Worm (Caenorhabditis elegans) whole organism, young adult: ENCODE data around the gene rfip-1.

Experiments used
- B0336.3 ChIP-seq: fragments of 200-800 bp; sonication (Bioruptor generic); IDR thresholded peaks from 2 replicates; pipeline ENCODE4 v1.3.6; 2022; ENCODE audit warnings: missing genetic modification characterization, missing compliant biosample characterization
- F22D6.2 ChIP-seq: sonication (generic microtip); optimal IDR thresholded peaks from 2 replicates; lab custom pipeline; 2016; ENCODE audit warnings: mild to moderate bottlenecking, missing genetic modification characterization, missing compliant biosample characterization
- F39B2.1 ChIP-seq: fragments of 200-800 bp; sonication (Bioruptor generic); IDR thresholded peaks from 2 replicates; pipeline ENCODE4 v1.3.6; 2022; ENCODE audit warnings: missing genetic modification reagents, missing genetic modification characterization, missing compliant biosample characterization
- F49E8.2 ChIP-seq: sonication (generic microtip); optimal IDR thresholded peaks from 3 replicates; lab custom pipeline; 2017; ENCODE audit warnings: missing genetic modification characterization, mild to moderate bottlenecking, missing compliant biosample characterization, antibody characterized with exemption, moderate library complexity; ENCODE audit not compliant: insufficient read depth
- F52B5.7 ChIP-seq: sonication (generic microtip); optimal IDR thresholded peaks from 2 replicates; lab custom pipeline; 2016; ENCODE audit warnings: mild to moderate bottlenecking, missing genetic modification characterization, missing compliant biosample characterization
- K12H6.12 ChIP-seq: fragments of 200-800 bp; sonication (Bioruptor generic); optimal IDR thresholded peaks from 2 replicates; lab custom pipeline; 2018; ENCODE audit warnings: mild to moderate bottlenecking, missing genetic modification characterization, missing compliant biosample characterization
- ZK185.1 ChIP-seq: sonication (generic microtip); optimal IDR thresholded peaks from 2 replicates; lab custom pipeline; 2016; ENCODE audit warnings: mild to moderate bottlenecking, missing genetic modification characterization, missing compliant biosample characterization; ENCODE audit not compliant: poor library complexity, severe bottlenecking
- attf-5 ChIP-seq: fragments of 200-800 bp; sonication (Bioruptor generic); optimal IDR thresholded peaks from 2 replicates; lab custom pipeline; 2018; ENCODE audit warnings: mild to moderate bottlenecking, missing genetic modification characterization, missing compliant biosample characterization
- attf-6 ChIP-seq: fragments of 200-800 bp; sonication (Bioruptor generic); IDR thresholded peaks from 2 replicates; pipeline ENCODE4 v1.3.6; 2022; ENCODE audit warnings: missing genetic modification reagents, missing genetic modification characterization, missing compliant biosample characterization
- bed-2 ChIP-seq: fragments of 200-800 bp; sonication (Bioruptor generic); IDR thresholded peaks from 2 replicates; pipeline ENCODE4 v1.3.6; 2022; ENCODE audit warnings: missing genetic modification reagents, missing genetic modification characterization, missing compliant biosample characterization
- ccch-3 ChIP-seq: fragments of 200-800 bp; sonication (Bioruptor generic); optimal IDR thresholded peaks from 2 replicates; lab custom pipeline; 2018; ENCODE audit warnings: mild to moderate bottlenecking, missing genetic modification characterization, missing compliant biosample characterization
- cebp-1 ChIP-seq, 2 experiments: fragments of 200-800 bp in 1 of 2; sonication (Bioruptor generic) in 1 of 2; sonication (generic microtip) in 1 of 2; IDR thresholded peaks in 1 of 2; optimal IDR thresholded peaks in 1 of 2; 2 replicates each; pipeline versions ENCODE4 v1.3.6 to Lab custom; 2017 to 2022; ENCODE audit warnings: missing compliant biosample characterization in 2 of 2, missing genetic modification characterization in 2 of 2, mild to moderate bottlenecking in 1 of 2, missing genetic modification reagents in 1 of 2, moderate library complexity in 1 of 2
- ceh-27 ChIP-seq: fragments of 200-800 bp; sonication (Bioruptor generic); optimal IDR thresholded peaks from 2 replicates; lab custom pipeline; 2018; ENCODE audit warnings: mild to moderate bottlenecking, missing genetic modification characterization, moderate library complexity, missing compliant biosample characterization
- ceh-91 ChIP-seq: fragments of 200-800 bp; sonication (Bioruptor generic); IDR thresholded peaks from 2 replicates; pipeline ENCODE4 v1.3.6; 2022; ENCODE audit warnings: missing genetic modification reagents, missing genetic modification characterization, missing compliant biosample characterization
- dpff-1 ChIP-seq: sonication (generic microtip); optimal IDR thresholded peaks from 2 replicates; lab custom pipeline; 2017; ENCODE audit warnings: mild to moderate bottlenecking, missing genetic modification characterization, missing compliant biosample characterization
- dpl-1 ChIP-seq: fragments of 150-350 bp; optimal IDR thresholded peaks from 2 replicates; lab custom pipeline; 2014; ENCODE audit warnings: missing biosample characterization, missing genetic modification reagents, missing genetic modification characterization
- hlh-12 ChIP-seq: sonication (generic microtip); optimal IDR thresholded peaks from 2 replicates; lab custom pipeline; 2016; ENCODE audit warnings: missing genetic modification characterization, missing compliant biosample characterization
- hrde-1 ChIP-seq: sonication (generic microtip); optimal IDR thresholded peaks from 2 replicates; lab custom pipeline; 2016; ENCODE audit warnings: missing genetic modification characterization, mild to moderate bottlenecking, missing compliant biosample characterization, moderate library complexity, missing genotype, missing genetic modification reagents, borderline replicate concordance
- let-526 ChIP-seq: fragments of 200-800 bp; sonication (Bioruptor generic); IDR thresholded peaks from 2 replicates; pipeline ENCODE4 v1.3.6; 2022; ENCODE audit warnings: missing genetic modification reagents, missing genetic modification characterization, missing compliant biosample characterization
- lin-26 ChIP-seq: fragments of 200-800 bp; sonication (Bioruptor generic); IDR thresholded peaks from 2 replicates; pipeline ENCODE4 v1.3.6; 2022; ENCODE audit warnings: missing genetic modification reagents, missing genetic modification characterization, missing compliant biosample characterization
- lin-35 ChIP-seq, 3 experiments: fragments of 150-350 bp in 2 of 3; sonication (generic microtip) in 1 of 3; optimal IDR thresholded peaks; 2 replicates each; lab custom pipeline; 2014 to 2018; ENCODE audit warnings: missing biosample characterization in 3 of 3, missing genetic modification characterization in 3 of 3, missing genetic modification reagents in 3 of 3
- lin-54 ChIP-seq: fragments of 200-800 bp; sonication (Bioruptor generic); optimal IDR thresholded peaks from 2 replicates; lab custom pipeline; 2018; ENCODE audit warnings: mild to moderate bottlenecking, missing genetic modification characterization, missing compliant biosample characterization
- lsy-27 ChIP-seq: sonication (generic microtip); optimal IDR thresholded peaks from 2 replicates; lab custom pipeline; 2017; ENCODE audit warnings: missing genetic modification characterization, mild to moderate bottlenecking, missing compliant biosample characterization, antibody characterized with exemption, missing genotype, borderline replicate concordance; ENCODE audit not compliant: insufficient read depth
- madf-6 ChIP-seq: fragments of 200-800 bp; sonication (Bioruptor generic); IDR thresholded peaks from 2 replicates; pipeline ENCODE4 v1.3.6; 2022; ENCODE audit warnings: missing genetic modification reagents, missing genetic modification characterization, missing compliant biosample characterization
- madf-8 ChIP-seq: fragments of 200-800 bp; sonication (Bioruptor generic); conservative IDR thresholded peaks from 2 replicates; pipeline ENCODE4 v1.3.6; 2022; ENCODE audit warnings: missing genetic modification reagents, missing genetic modification characterization, missing compliant biosample characterization
- mcd-1 ChIP-seq: fragments of 200-800 bp; sonication (Bioruptor generic); IDR thresholded peaks from 2 replicates; pipeline ENCODE4 v1.3.6; 2022; ENCODE audit warnings: missing genetic modification reagents, missing genetic modification characterization, missing compliant biosample characterization
- nhr-179 ChIP-seq: sonication (generic microtip); optimal IDR thresholded peaks from 2 replicates; lab custom pipeline; 2016; ENCODE audit warnings: mild to moderate bottlenecking, missing genetic modification characterization, missing compliant biosample characterization
- pha-4 ChIP-seq: fragments of 150-350 bp; sonication (generic microtip); optimal IDR thresholded peaks from 2 replicates; lab custom pipeline; 2014; ENCODE audit warnings: missing biosample characterization, missing genetic modification reagents, missing genetic modification characterization
- rec-8 ChIP-seq, 2 experiments: sonication (generic microtip); optimal IDR thresholded peaks; 2 replicates each; lab custom pipeline; 2016; ENCODE audit warnings: mild to moderate bottlenecking in 2 of 2, missing genetic modification characterization in 2 of 2, missing genetic modification reagents in 2 of 2, missing genotype in 2 of 2, missing biosample characterization in 1 of 2, missing compliant biosample characterization in 1 of 2, moderate library complexity in 1 of 2
- rpc-1 ChIP-seq, 2 experiments: fragments of 150-350 bp in 1 of 2; sonication (generic microtip) in 1 of 2; optimal IDR thresholded peaks; 2 replicates each; lab custom pipeline; 2014 to 2018; ENCODE audit warnings: missing biosample characterization in 1 of 2, missing genetic modification characterization in 1 of 2, missing genetic modification reagents in 1 of 2, missing genotype in 1 of 2
- snpc-1.1 ChIP-seq: sonication (generic microtip); optimal IDR thresholded peaks from 2 replicates; lab custom pipeline; 2017; ENCODE audit warnings: missing genetic modification characterization, mild to moderate bottlenecking, missing compliant biosample characterization, antibody characterized with exemption, moderate library complexity, missing genotype, missing genetic modification reagents; ENCODE audit not compliant: insufficient read depth
- snpc-1.3 ChIP-seq: sonication (generic microtip); optimal IDR thresholded peaks from 2 replicates; lab custom pipeline; 2017; ENCODE audit warnings: missing genetic modification characterization, mild to moderate bottlenecking, missing compliant biosample characterization, antibody characterized with exemption, moderate library complexity, missing genotype, missing genetic modification reagents; ENCODE audit not compliant: insufficient read depth
- snpc-3.4 ChIP-seq: sonication (generic microtip); optimal IDR thresholded peaks from 2 replicates; lab custom pipeline; 2017; ENCODE audit warnings: missing genetic modification characterization, mild to moderate bottlenecking, missing compliant biosample characterization, antibody characterized with exemption, moderate library complexity, missing genotype, missing genetic modification reagents
- snpc-4 ChIP-seq, 5 experiments: fragments of 150-350 bp in 1 of 5; sonication (generic microtip) in 4 of 5; optimal IDR thresholded peaks; 2 replicates each; lab custom pipeline; 2014 to 2018; ENCODE audit warnings: missing genetic modification characterization in 5 of 5, missing biosample characterization in 3 of 5, antibody characterized with exemption in 2 of 5, mild to moderate bottlenecking in 2 of 5, missing compliant biosample characterization in 2 of 5, missing genotype in 2 of 5, moderate library complexity in 2 of 5, missing genetic modification reagents in 1 of 5
- unc-130 ChIP-seq: sonication (generic microtip); optimal IDR thresholded peaks from 2 replicates; lab custom pipeline; 2016; ENCODE audit warnings: missing genetic modification reagents, missing genetic modification characterization, missing compliant biosample characterization
- xnd-1 ChIP-seq: sonication (generic microtip); optimal IDR thresholded peaks from 2 replicates; lab custom pipeline; 2016; ENCODE audit warnings: missing genotype, missing genetic modification reagents, missing genetic modification characterization, missing compliant biosample characterization
- ztf-26 ChIP-seq: sonication (generic microtip); optimal IDR thresholded peaks from 2 replicates; lab custom pipeline; 2017; ENCODE audit warnings: missing genetic modification characterization, missing compliant biosample characterization
- ztf-3 ChIP-seq: fragments of 200-800 bp; sonication (Bioruptor generic); optimal IDR thresholded peaks from 2 replicates; lab custom pipeline; 2018; ENCODE audit warnings: mild to moderate bottlenecking, missing genetic modification characterization, missing compliant biosample characterization

The rfip-1 gene

DNA sequence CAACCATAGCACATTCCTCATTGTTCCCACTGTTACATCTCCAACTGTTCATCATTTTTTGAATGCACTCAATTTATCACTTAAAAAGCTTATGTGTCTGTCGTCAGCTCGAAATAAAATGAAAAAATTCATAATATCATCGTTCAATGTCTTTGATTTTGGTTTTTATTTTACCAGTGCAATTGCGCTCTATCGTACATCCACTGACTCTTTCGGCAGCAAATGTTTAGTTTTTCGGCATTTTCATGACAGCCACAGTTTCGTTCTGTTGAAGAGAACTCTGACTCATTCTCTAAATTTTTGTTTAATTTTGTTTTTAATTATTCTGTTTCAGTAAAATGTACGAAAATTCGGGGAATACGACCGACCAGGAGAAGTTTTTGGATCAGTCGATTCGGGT, 23.1 kb downstream of the rfip-1 start, which contains the start of gene vps-35 (continued):
- TF ChIP-seq F52B5.7 (tag; lab: Kevin White, UChicago) (no peak), let-526 (GFP tag; lab: Robert Waterston, UW) (no peak), pha-4 (tag; lab: Kevin White, UChicago) (no peak), hlh-12 (no peak), cebp-1 (GFP tag; IDR thresholded peaks at IDR 0.05; lab: Robert Waterston, UW) (no peak), cebp-1 (tag; optimal IDR thresholded peaks at IDR 0.05; lab: Kevin White, UChicago) (peak; percentile 34), xnd-1 (tag; lab: Kevin White, UChicago) (no peak), lin-35 (GFP tag; optimal IDR thresholded peaks at IDR 0.05; lab: Kevin White, UChicago) (no peak), mcd-1 (GFP tag; lab: Robert Waterston, UW) (peak; percentile 82), ceh-91 (GFP tag; lab: Robert Waterston, UW) (no peak), madf-6 (GFP tag; lab: Robert Waterston, UW) (0 out of 2 replicates have a peak, but pooled peaks have one; percentile 8), B0336.3 (no peak), F49E8.2 (tag; lab: Kevin White, UChicago) (no peak), ccch-3 (GFP tag; lab: Kevin White, UChicago) (no peak), rpc-1 (optimal IDR thresholded peaks at IDR 0.05; lab: Kevin White, UChicago) (no peak), rpc-1 (tag; optimal IDR thresholded peaks at IDR 0.05; lab: Kevin White, UChicago) (no peak), snpc-3.4 (tag; lab: Kevin White, UChicago) (no peak), snpc-1.3 (tag; lab: Kevin White, UChicago) (no peak), ztf-3 (GFP tag; lab: Kevin White, UChicago) (no peak), snpc-1.1 (tag; lab: Kevin White, UChicago) (no peak), bed-2 (GFP tag; lab: Robert Waterston, UW) (no peak), unc-130 (no peak), ceh-27 (GFP tag; lab: Kevin White, UChicago) (no peak), dpff-1 (tag; lab: Kevin White, UChicago) (no peak), rec-8 (tag; optimal IDR thresholded peaks at IDR 0.05; lab: Kevin White, UChicago) (no peak), K12H6.12 (tag; lab: Kevin White, UChicago) (no peak), lin-54 (GFP tag; lab: Kevin White, UChicago) (peak; percentile 30), attf-5 (GFP tag; lab: Kevin White, UChicago) (peak; percentile 63), ZK185.1 (no peak), attf-6 (GFP tag; lab: Robert Waterston, UW) (no peak), madf-8 (GFP tag; lab: Robert Waterston, UW) (no peak), snpc-4 (GFP tag; optimal IDR thresholded peaks at IDR 0.05; lab: Kevin White, UChicago) (no peak), snpc-4 (tag; optimal IDR thresholded peaks at IDR 0.05; lab: Kevin White, UChicago) (no peak), F39B2.1 (GFP tag; lab: Robert Waterston, UW) (no peak), hrde-1 (tag; lab: Kevin White, UChicago) (no peak), F22D6.2 (tag; lab: Kevin White, UChicago) (no peak), dpl-1 (GFP tag; lab: Kevin White, UChicago) (no peak), lin-26 (no peak), ztf-26 (tag; lab: Kevin White, UChicago) (no peak), lsy-27 (no peak), nhr-179 (tag; lab: Kevin White, UChicago) (no peak)
